Fruit fly (Drosophila melanogaster): ENCODE results near the gene Abp1.

The Abp1 gene

dm6 chr3L:13476566-13477452 lies 9.3 kb downstream of the Abp1 start:
- TF ChIP-seq salr (GFP tag; optimal IDR thresholded peaks at IDR 0.05): peak; percentile 77 to 98
- peak; percentile 91 for TF ChIP-seq CG6792 (GFP tag; optimal IDR thresholded peaks at IDR 0.05)
- TF ChIP-seq net (GFP tag; optimal IDR thresholded peaks at IDR 0.05): peak; percentile 95
- peak; percentile 90 for TF ChIP-seq CG8632 (GFP tag; optimal IDR thresholded peaks at IDR 0.05)
- TF ChIP-seq lz (GFP tag; optimal IDR thresholded peaks at IDR 0.05): peak; percentile 81
- peak; percentile 90 for TF ChIP-seq ss (GFP tag; optimal IDR thresholded peaks at IDR 0.05)
- peak; percentile 83 for TF ChIP-seq cyc (GFP tag; optimal IDR thresholded peaks at IDR 0.05)
- TF ChIP-seq CG16779 (tag; optimal IDR thresholded peaks at IDR 0.05): peak; percentile 82
- TF ChIP-seq Smox (GFP tag; optimal IDR thresholded peaks at IDR 0.05): peak; percentile 86
- peak; percentile 94 for TF ChIP-seq Hr4 (GFP tag; optimal IDR thresholded peaks at IDR 0.05)
- TF ChIP-seq Sox15 (GFP tag; optimal IDR thresholded peaks at IDR 0.05): peak; percentile 80
- TF ChIP-seq CG15336 (GFP tag; IDR thresholded peaks at IDR 0.05): peak; percentile 97
- TF ChIP-seq CG10669 (GFP tag; optimal IDR thresholded peaks at IDR 0.05): peak; percentile 89
- TF ChIP-seq CG10631 (GFP tag; optimal IDR thresholded peaks at IDR 0.05): peak; percentile 93
- peak; percentile 89 for TF ChIP-seq CG11294 (GFP tag; IDR thresholded peaks at IDR 0.05)
- TF ChIP-seq Eip93F (GFP tag; optimal IDR thresholded peaks at IDR 0.05): peak; percentile 63
- peak; percentile 48 for TF ChIP-seq fd85E (GFP tag; optimal IDR thresholded peaks at IDR 0.05)
- TF ChIP-seq CG7368 (GFP tag; optimal IDR thresholded peaks at IDR 0.05): peak; percentile 76
- peak; percentile 92 for TF ChIP-seq CG6163 (GFP tag; IDR thresholded peaks at IDR 0.05)
- peak; percentile 93 for TF ChIP-seq spab (GFP tag; optimal IDR thresholded peaks at IDR 0.05)
- TF ChIP-seq Blimp-1 (GFP tag; optimal IDR thresholded peaks at IDR 0.05): peak; percentile 45
- TF ChIP-seq CG8319 (GFP tag; optimal IDR thresholded peaks at IDR 0.05): peak; percentile 84
- TF ChIP-seq eg (GFP tag; IDR thresholded peaks at IDR 0.05): peak; percentile 94
- TF ChIP-seq CG3919 (GFP tag; optimal IDR thresholded peaks at IDR 0.05): peak; percentile 93
- TF ChIP-seq Ets96B (tag; optimal IDR thresholded peaks at IDR 0.05): peak; percentile 90
- TF ChIP-seq Hr39 (GFP tag; optimal IDR thresholded peaks at IDR 0.05): peak; percentile 76
- peak; percentile 77 for TF ChIP-seq CG11902 (GFP tag; optimal IDR thresholded peaks at IDR 0.05)
- TF ChIP-seq CG6854 (GFP tag; optimal IDR thresholded peaks at IDR 0.05): no peak
- peak; percentile 93 for TF ChIP-seq fd59A (GFP tag; optimal IDR thresholded peaks at IDR 0.05)
- peak; percentile 84 for TF ChIP-seq CG1621 (tag; optimal IDR thresholded peaks at IDR 0.05)
- peak; percentile 89 for TF ChIP-seq Sox14 (GFP tag; optimal IDR thresholded peaks at IDR 0.05)
- TF ChIP-seq Met (GFP tag; optimal IDR thresholded peaks at IDR 0.05): peak; percentile 90
- peak; percentile 88 for TF ChIP-seq dac (GFP tag; optimal IDR thresholded peaks at IDR 0.05)
- peak; percentile 93 for TF ChIP-seq svp (GFP tag)
- peak; percentile 95 for TF ChIP-seq acj6 (GFP tag; optimal IDR thresholded peaks at IDR 0.05)
- TF ChIP-seq esn (GFP tag; optimal IDR thresholded peaks at IDR 0.05): peak; percentile 95
- TF ChIP-seq CG31627 (GFP tag; optimal IDR thresholded peaks at IDR 0.05): peak; percentile 76
- TF ChIP-seq achi (GFP tag; optimal IDR thresholded peaks at IDR 0.05): peak; percentile 95
- peak; percentile 62 for TF ChIP-seq vri (GFP tag; optimal IDR thresholded peaks at IDR 0.05)
- peak; percentile 98 for TF ChIP-seq CG32006 (GFP tag; optimal IDR thresholded peaks at IDR 0.05)
- TF ChIP-seq CG8119 (GFP tag; IDR thresholded peaks at IDR 0.05): peak; percentile 96
- no peak for TF ChIP-seq Hr38 (GFP tag; optimal IDR thresholded peaks at IDR 0.05)
- peak; percentile 76 for TF ChIP-seq Sox102F (GFP tag; optimal IDR thresholded peaks at IDR 0.05)
- peak; percentile 97 for TF ChIP-seq CG6276 (GFP tag; optimal IDR thresholded peaks at IDR 0.05)
- peak; percentile 91 for TF ChIP-seq pdm3 (GFP tag; optimal IDR thresholded peaks at IDR 0.05)
- TF ChIP-seq OdsH (GFP tag; optimal IDR thresholded peaks at IDR 0.05): peak; percentile 95
- peak; percentile 93 for TF ChIP-seq CG34406 (GFP tag; optimal IDR thresholded peaks at IDR 0.05)
- TF ChIP-seq Ets21C (GFP tag; optimal IDR thresholded peaks at IDR 0.05): peak; percentile 69
- TF ChIP-seq Eip78C (GFP tag): peak; percentile 99
- TF ChIP-seq Eip75B (GFP tag; optimal IDR thresholded peaks at IDR 0.05): peak; percentile 91
- TF ChIP-seq Lpt (GFP tag; optimal IDR thresholded peaks at IDR 0.05): peak; percentile 96
